Fruit fly (Drosophila melanogaster): Measurements from ENCODE around the gene CG7900.
A peak's percentile ranks its signal among the peaks of the same experiment; 100 is the strongest.

Gene CG7900

DNA sequence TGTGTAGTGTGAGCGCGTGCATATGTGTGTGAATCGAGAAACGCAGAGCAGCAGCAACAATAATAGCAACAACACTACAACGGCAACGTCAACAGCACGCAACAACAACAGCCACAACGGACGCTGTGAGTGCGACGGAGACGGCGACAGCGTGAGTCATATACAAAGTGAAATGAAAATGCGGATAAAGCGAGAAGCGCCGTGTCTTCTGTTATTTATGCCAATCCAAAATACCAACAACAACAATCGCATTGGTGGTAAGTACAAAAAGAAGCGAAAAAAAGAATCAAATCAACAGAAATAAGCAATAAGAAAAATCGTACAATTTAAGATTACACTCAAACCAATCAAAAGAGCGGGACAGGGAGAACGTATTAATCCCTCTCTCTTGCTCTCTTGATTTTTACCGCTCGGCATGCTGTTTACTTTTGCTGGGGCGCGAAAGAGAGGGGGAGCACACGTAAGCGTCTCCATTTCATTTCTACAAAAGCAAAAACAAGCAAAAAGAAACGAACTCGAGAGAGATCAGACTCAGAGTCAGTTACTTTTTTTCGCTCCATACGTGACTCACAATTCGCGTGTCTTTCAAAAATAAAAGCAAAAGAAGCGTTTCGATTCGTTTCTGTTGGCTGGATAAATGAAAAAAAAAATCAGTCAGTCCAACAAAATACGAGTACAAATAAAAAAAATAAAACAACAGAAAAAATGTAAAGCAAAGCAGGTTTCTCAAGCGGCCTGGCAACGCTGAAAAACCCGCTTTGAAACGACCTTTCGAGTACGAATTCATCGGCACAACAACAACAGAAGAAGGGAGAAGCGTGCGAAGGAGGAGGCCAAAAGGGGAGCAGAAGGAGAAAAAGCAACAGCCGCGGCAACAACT lies 12.2 kb downstream of the CG7900 start (continued):
- TF ChIP-seq CG7372 (GFP tag; IDR thresholded peaks at IDR 0.05) (no peak), CG16815 (GFP tag; optimal IDR thresholded peaks at IDR 0.05) (no peak), slbo (GFP tag; IDR thresholded peaks at IDR 0.05) (no peak), CG3163 (GFP tag; optimal IDR thresholded peaks at IDR 0.05) (peak; percentile 68), Max (GFP tag; optimal IDR thresholded peaks at IDR 0.05) (no peak), tgo (GFP tag; IDR thresholded peaks at IDR 0.05) (no peak), vnd (GFP tag; IDR thresholded peaks at IDR 0.05; ENCODE audit: partially characterized antibody) (no peak), CG32532 (GFP tag; IDR thresholded peaks at IDR 0.05) (no peak), wek (GFP tag; optimal IDR thresholded peaks at IDR 0.05) (no peak), CG17829 (tag; optimal IDR thresholded peaks at IDR 0.05) (peak; percentile 18), CG14050 (GFP tag; IDR thresholded peaks at IDR 0.05) (no peak), CG6254 (GFP tag; optimal IDR thresholded peaks at IDR 0.05) (no peak), CG8478 (optimal IDR thresholded peaks at IDR 0.05) (peak; percentile 86), bcd (GFP tag; optimal IDR thresholded peaks at IDR 0.05) (peak; percentile 12), CG2712 (tag; optimal IDR thresholded peaks at IDR 0.05) (no peak), CG13775 (GFP tag; optimal IDR thresholded peaks at IDR 0.05) (no peak), CG9797 (GFP tag; optimal IDR thresholded peaks at IDR 0.05) (no peak), Med (GFP tag) (peak; percentile 74), tin (GFP tag; optimal IDR thresholded peaks at IDR 0.05) (no peak), scrt (GFP tag; optimal IDR thresholded peaks at IDR 0.05) (peak; percentile 54), CG9817 (tag; optimal IDR thresholded peaks at IDR 0.05) (no peak), lov (optimal IDR thresholded peaks at IDR 0.05) (no peak), lov (GFP tag; IDR thresholded peaks at IDR 0.05) (no peak), disco-r (GFP tag; optimal IDR thresholded peaks at IDR 0.05) (no peak), Dll (GFP tag; IDR thresholded peaks at IDR 0.05; ENCODE audit: partially characterized antibody) (no peak), Ets97D (GFP tag; optimal IDR thresholded peaks at IDR 0.05) (no peak), CG8924 (tag; optimal IDR thresholded peaks at IDR 0.05) (peak; percentile 21), Dek (tag; optimal IDR thresholded peaks at IDR 0.05) (peak; percentile 0), Doc3 (GFP tag; IDR thresholded peaks at IDR 0.05; ENCODE audit: partially characterized antibody) (no peak), Opbp (GFP tag; IDR thresholded peaks at IDR 0.05; ENCODE audit: partially characterized antibody) (no peak), cwo (GFP tag; optimal IDR thresholded peaks at IDR 0.05) (peak; percentile 10), caup (GFP tag; optimal IDR thresholded peaks at IDR 0.05; ENCODE audit: severe bottlenecking) (no peak), CG6272 (GFP tag; IDR thresholded peaks at IDR 0.05) (no peak), HLHmδ (GFP tag; optimal IDR thresholded peaks at IDR 0.05) (no peak), zf30C (GFP tag; optimal IDR thresholded peaks at IDR 0.05) (peak; percentile 22), chm (GFP tag; IDR thresholded peaks at IDR 0.05) (no peak), CG17385 (GFP tag; optimal IDR thresholded peaks at IDR 0.05) (peak; percentile 42), Hr78 (GFP tag; optimal IDR thresholded peaks at IDR 0.05) (peak in 1 of 2 experiments; percentile 27), CG11398 (GFP tag; optimal IDR thresholded peaks at IDR 0.05) (peak; percentile 41), run (tag; optimal IDR thresholded peaks at IDR 0.05) (no peak), CG10267 (tag; optimal IDR thresholded peaks at IDR 0.05) (no peak), D19A (tag; optimal IDR thresholded peaks at IDR 0.05) (no peak), Pdp1 (GFP tag; optimal IDR thresholded peaks at IDR 0.05) (peak in 1 of 2 experiments; percentile 87), CG11723 (GFP tag; optimal IDR thresholded peaks at IDR 0.05) (peak; percentile 5), Gsc (GFP tag; IDR thresholded peaks at IDR 0.05) (no peak), CG16813 (GFP tag; IDR thresholded peaks at IDR 0.05; ENCODE audit: partially characterized antibody) (no peak), Atf3 (GFP tag; optimal IDR thresholded peaks at IDR 0.05) (peak; percentile 10), CG6791 (GFP tag; IDR thresholded peaks at IDR 0.05; ENCODE audit: partially characterized antibody) (no peak)

Measured in whole organism, embryonic.